Worm (Caenorhabditis elegans) whole organism, L2 larva: ENCODE results near the gene mrpl-39.
"Not testable (repeated sequence)": the region's sequence is repeated elsewhere in the genome, so short reads cannot be mapped to it uniquely, and the experiment has no call there.

Experiments used
- C34F6.9 ChIP-seq: fragments of 150-350 bp; optimal IDR thresholded peaks from 2 replicates; lab custom pipeline; 2014; ENCODE audit warnings: missing biosample characterization, missing genetic modification characterization
- F13H6.1 ChIP-seq: sonication (generic microtip); optimal IDR thresholded peaks from 2 replicates; lab custom pipeline; 2016; ENCODE audit warnings: missing genetic modification characterization, missing compliant biosample characterization
- R02D3.7 ChIP-seq: fragments of 150-350 bp; optimal IDR thresholded peaks from 2 replicates; lab custom pipeline; 2014; ENCODE audit warnings: missing biosample characterization, missing genetic modification characterization
- Y55F3AM.14 ChIP-seq: fragments of 200-800 bp; sonication (Bioruptor generic); optimal IDR thresholded peaks from 2 replicates; lab custom pipeline; 2018; ENCODE audit warnings: mild to moderate bottlenecking, missing genetic modification characterization, missing compliant biosample characterization
- ZK546.5 ChIP-seq: sonication (generic microtip); optimal IDR thresholded peaks from 2 replicates; lab custom pipeline; 2017; ENCODE audit warnings: missing biosample characterization, missing genetic modification characterization
- aly-2 ChIP-seq: fragments of 150-350 bp; optimal IDR thresholded peaks from 2 replicates; lab custom pipeline; 2014; ENCODE audit warnings: missing biosample characterization, missing genetic modification characterization
- ama-1 ChIP-seq: fragments of 150-350 bp; optimal IDR thresholded peaks from 2 replicates; lab custom pipeline; 2018; ENCODE audit warnings: inconsistent platforms
- ceh-16 ChIP-seq: fragments of 150-350 bp; optimal IDR thresholded peaks from 2 replicates; lab custom pipeline; 2014; ENCODE audit warnings: missing biosample characterization, missing genetic modification characterization
- ceh-82 ChIP-seq: fragments of 150-350 bp; optimal IDR thresholded peaks from 2 replicates; lab custom pipeline; 2014; ENCODE audit warnings: missing biosample characterization, missing genetic modification characterization
- crh-2 ChIP-seq: sonication (generic microtip); optimal IDR thresholded peaks from 2 replicates; lab custom pipeline; 2017; ENCODE audit warnings: missing biosample characterization, missing genetic modification characterization
- dmd-4 ChIP-seq: sonication (generic microtip); optimal IDR thresholded peaks from 2 replicates; lab custom pipeline; 2017; ENCODE audit warnings: missing biosample characterization, missing genetic modification characterization
- egl-27 ChIP-seq: sonication (generic microtip); optimal IDR thresholded peaks from 3 replicates; lab custom pipeline; 2017; ENCODE audit warnings: missing biosample characterization, missing genetic modification reagents, missing genetic modification characterization
- elt-3 ChIP-seq: sonication (generic microtip); optimal IDR thresholded peaks from 2 replicates; lab custom pipeline; 2017; ENCODE audit warnings: missing biosample characterization, missing genetic modification characterization
- fos-1 ChIP-seq: fragments of 150-350 bp; optimal IDR thresholded peaks from 2 replicates; lab custom pipeline; 2014; ENCODE audit warnings: missing biosample characterization, missing genetic modification characterization
- gmeb-1 ChIP-seq: fragments of 150-350 bp; optimal IDR thresholded peaks from 2 replicates; lab custom pipeline; 2014; ENCODE audit warnings: missing biosample characterization, missing genetic modification characterization
- lin-11 ChIP-seq: fragments of 150-350 bp; sonication (generic microtip); optimal IDR thresholded peaks from 2 replicates; lab custom pipeline; 2014; ENCODE audit warnings: missing biosample characterization, missing genetic modification characterization, inconsistent platforms, mixed read lengths
- lin-13 ChIP-seq: fragments of 150-350 bp; optimal IDR thresholded peaks from 2 replicates; lab custom pipeline; 2014; ENCODE audit warnings: missing biosample characterization, missing genetic modification reagents, missing genetic modification characterization
- mab-5 ChIP-seq: fragments of 150-350 bp; optimal IDR thresholded peaks from 2 replicates; lab custom pipeline; 2014; ENCODE audit warnings: missing biosample characterization, missing genetic modification characterization
- mbf-1 ChIP-seq: sonication (generic microtip); optimal IDR thresholded peaks from 2 replicates; lab custom pipeline; 2017; ENCODE audit warnings: missing biosample characterization, missing genetic modification characterization
- nhr-10 ChIP-seq: sonication (generic microtip); optimal IDR thresholded peaks from 2 replicates; lab custom pipeline; 2017; ENCODE audit warnings: missing biosample characterization, missing genetic modification characterization
- nhr-11 ChIP-seq: fragments of 150-350 bp; optimal IDR thresholded peaks from 2 replicates; lab custom pipeline; 2014; ENCODE audit warnings: missing biosample characterization, missing genetic modification characterization
- nhr-12 ChIP-seq: fragments of 150-350 bp; optimal IDR thresholded peaks from 2 replicates; lab custom pipeline; 2014; ENCODE audit warnings: missing biosample characterization, missing genetic modification characterization
- nhr-129 ChIP-seq: fragments of 150-350 bp; optimal IDR thresholded peaks from 2 replicates; lab custom pipeline; 2014; ENCODE audit warnings: missing biosample characterization, missing genetic modification characterization
- nhr-21 ChIP-seq: fragments of 150-350 bp; optimal IDR thresholded peaks from 2 replicates; lab custom pipeline; 2014; ENCODE audit warnings: missing biosample characterization, missing genetic modification characterization
- nhr-23 ChIP-seq: fragments of 150-350 bp; optimal IDR thresholded peaks from 2 replicates; lab custom pipeline; 2014; ENCODE audit warnings: missing biosample characterization, missing genetic modification reagents, missing genetic modification characterization
- nhr-237 ChIP-seq: fragments of 150-350 bp; optimal IDR thresholded peaks from 2 replicates; lab custom pipeline; 2014; ENCODE audit warnings: missing biosample characterization, missing genetic modification characterization
- nhr-25 ChIP-seq: fragments of 150-350 bp; sonication (generic microtip); optimal IDR thresholded peaks from 3 replicates; lab custom pipeline; 2014; ENCODE audit warnings: missing biosample characterization, missing genetic modification characterization
- nhr-6 ChIP-seq: fragments of 150-350 bp; optimal IDR thresholded peaks from 2 replicates; lab custom pipeline; 2014; ENCODE audit warnings: missing biosample characterization, missing genetic modification characterization
- nhr-77 ChIP-seq: fragments of 150-350 bp; optimal IDR thresholded peaks from 2 replicates; lab custom pipeline; 2014; ENCODE audit warnings: missing biosample characterization, missing genetic modification characterization
- peb-1 ChIP-seq: fragments of 150-350 bp; optimal IDR thresholded peaks from 2 replicates; lab custom pipeline; 2014; ENCODE audit warnings: missing biosample characterization, missing genetic modification characterization
- sma-3 ChIP-seq: sonication (generic microtip); optimal IDR thresholded peaks from 2 replicates; lab custom pipeline; 2016; ENCODE audit warnings: missing genetic modification reagents, missing genetic modification characterization, missing compliant biosample characterization
- unc-55 ChIP-seq: fragments of 150-350 bp; sonication (generic microtip); optimal IDR thresholded peaks from 3 replicates; lab custom pipeline; 2014; ENCODE audit warnings: missing biosample characterization, missing genetic modification reagents, missing genetic modification characterization
- unc-62 ChIP-seq: fragments of 150-350 bp; optimal IDR thresholded peaks from 2 replicates; lab custom pipeline; 2014; ENCODE audit warnings: missing biosample characterization, missing genetic modification reagents, missing genetic modification characterization
- zag-1 ChIP-seq: fragments of 150-350 bp; optimal IDR thresholded peaks from 2 replicates; lab custom pipeline; 2014; ENCODE audit warnings: missing biosample characterization, missing genetic modification characterization
- ztf-1 ChIP-seq: fragments of 200-800 bp; sonication (Bioruptor generic); conservative IDR thresholded peaks from 2 replicates; pipeline ENCODE4 v1.3.6; 2022; ENCODE audit warnings: missing genetic modification characterization, missing compliant biosample characterization
- ztf-4 ChIP-seq: fragments of 150-350 bp; optimal IDR thresholded peaks from 2 replicates; lab custom pipeline; 2014; ENCODE audit warnings: missing biosample characterization, missing genetic modification characterization

The mrpl-39 gene

ce11 chrV:1805724-1806316 is 15.6 kb upstream of the mrpl-39 start:
- TF ChIP-seq crh-2 (tag; lab: Kevin White, UChicago) (peak; percentile 26), C34F6.9 (tag; lab: Kevin White, UChicago) (peak; percentile 70), ama-1 (lab: Kevin White, UChicago) (peak; percentile 82), dmd-4 (tag; lab: Kevin White, UChicago) (no peak), ztf-4 (tag; lab: Kevin White, UChicago) (peak; percentile 21)

- TF ChIP-seq unc-55 (GFP tag; lab: Kevin White, UChicago) (no peak), ZK546.5 (tag; lab: Kevin White, UChicago) (no peak), egl-27 (tag; lab: Kevin White, UChicago) (no peak), unc-62 (GFP tag; lab: Kevin White, UChicago) (no peak)
Observed at ce11 chrV:1807160-1807559, 14.2 kb upstream of the mrpl-39 start, which contains the start of gene srt-42. Gene srt-42 (plus strand): TSS chrV:1807460.

ce11 chrV:1811035-1811434 is 10.3 kb upstream of the mrpl-39 start, which contains the start of gene Y46H3A.4:
Gene Y46H3A.4 (minus strand): TSS chrV:1811135.
- no peak for TF ChIP-seq lin-13
- TF ChIP-seq nhr-10, result no peak
- TF ChIP-seq C34F6.9 (tag; lab: Kevin White, UChicago), result no peak
- no peak for TF ChIP-seq lin-11
- no peak for TF ChIP-seq ztf-1
- TF ChIP-seq mab-5 (tag; lab: Kevin White, UChicago), result no peak
- no peak for TF ChIP-seq nhr-23 (tag; lab: Kevin White, UChicago)
- TF ChIP-seq nhr-6, result no peak
- no peak for TF ChIP-seq fos-1 (tag; lab: Kevin White, UChicago)
- no peak for TF ChIP-seq crh-2 (tag; lab: Kevin White, UChicago)
- TF ChIP-seq nhr-21 (tag; lab: Kevin White, UChicago), result no peak
- no peak for TF ChIP-seq nhr-129 (tag; lab: Kevin White, UChicago)
- no peak for TF ChIP-seq zag-1 (tag; lab: Kevin White, UChicago)

- TF ChIP-seq lin-11; Y55F3AM.14 (GFP tag; lab: Kevin White, UChicago); nhr-237: not testable (repeated sequence)
- TF ChIP-seq, all 48 proteins: peak for 0; not testable (repeated sequence) for 48
Observed at ce11 chrV:1814784-1815183, 6.6 kb upstream of the mrpl-39 start, which contains the start of gene Y46H3A.5. Gene Y46H3A.5 (minus strand): TSS chrV:1814884.

ce11 chrV:1820016-1820415 is 1.4 kb upstream of the mrpl-39 start:
- TF ChIP-seq R02D3.7 (tag; lab: Kevin White, UChicago) (no peak), ceh-16 (tag; lab: Kevin White, UChicago) (no peak), mbf-1 (tag; lab: Kevin White, UChicago) (no peak), fos-1 (tag; lab: Kevin White, UChicago) (no peak), aly-2 (tag; lab: Kevin White, UChicago) (no peak), C34F6.9 (tag; lab: Kevin White, UChicago) (no peak), lin-11 (no peak), unc-62 (GFP tag; lab: Kevin White, UChicago) (no peak), lin-13 (no peak), crh-2 (tag; lab: Kevin White, UChicago) (no peak), ceh-82 (tag; lab: Kevin White, UChicago) (no peak)

- TF ChIP-seq zag-1 (tag; lab: Kevin White, UChicago), result no peak
- no peak for TF ChIP-seq nhr-11
- no peak for TF ChIP-seq C34F6.9 (tag; lab: Kevin White, UChicago)
- no peak for TF ChIP-seq nhr-25
- no peak for TF ChIP-seq aly-2 (tag; lab: Kevin White, UChicago)
- no peak for TF ChIP-seq gmeb-1 (tag; lab: Kevin White, UChicago)
- no peak for TF ChIP-seq nhr-12 (tag; lab: Kevin White, UChicago)
- TF ChIP-seq crh-2 (tag; lab: Kevin White, UChicago), result no peak
- no peak for TF ChIP-seq egl-27 (tag; lab: Kevin White, UChicago)
- TF ChIP-seq fos-1 (tag; lab: Kevin White, UChicago), result no peak
- no peak for TF ChIP-seq sma-3
- no peak for TF ChIP-seq ztf-4 (tag; lab: Kevin White, UChicago)
- no peak for TF ChIP-seq nhr-77 (tag; lab: Kevin White, UChicago)
- no peak for TF ChIP-seq nhr-23 (tag; lab: Kevin White, UChicago)
- TF ChIP-seq nhr-21 (tag; lab: Kevin White, UChicago), result no peak
- no peak for TF ChIP-seq elt-3
- TF ChIP-seq F13H6.1, result no peak
- TF ChIP-seq peb-1 (tag; lab: Kevin White, UChicago), result no peak
Observed at ce11 chrV:1820749-1821148, 630 bp upstream of the mrpl-39 start.
